Worm (Caenorhabditis elegans): ENCODE results near the gene VW02B12L.2.

The VW02B12L.2 gene

DNA sequence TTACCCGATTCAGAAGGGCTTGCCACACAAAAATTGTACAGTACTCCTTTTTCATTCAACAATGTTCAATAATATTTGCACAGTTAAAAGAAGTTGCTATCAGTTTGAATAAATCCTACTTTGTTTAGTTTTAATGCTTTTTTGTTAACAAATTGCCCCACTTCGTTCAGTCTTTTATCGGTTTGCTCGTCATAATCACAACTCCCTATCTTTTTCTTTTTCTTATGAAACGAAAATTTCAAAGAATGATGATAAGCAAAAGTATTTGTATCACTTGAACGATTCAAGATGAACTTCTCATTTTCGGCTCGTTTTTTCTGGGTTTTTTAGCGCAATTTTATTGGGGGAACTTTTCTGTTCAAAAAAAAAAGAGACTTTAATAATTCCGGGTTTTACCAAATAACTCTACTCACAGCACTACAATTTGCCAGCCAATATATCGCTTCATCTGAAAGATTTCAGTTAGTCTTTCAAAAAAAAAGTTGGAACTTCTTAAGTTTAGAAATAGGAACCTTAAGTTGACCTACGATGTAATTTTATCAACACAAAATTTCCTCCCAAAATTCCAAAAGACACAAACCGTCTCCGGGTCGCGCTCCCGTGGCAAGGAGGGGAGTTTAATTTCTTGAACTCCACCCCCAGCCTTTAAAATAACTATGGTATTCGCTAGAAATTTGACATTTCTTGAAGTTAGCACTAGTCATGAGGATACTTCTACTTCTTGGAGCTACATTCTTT is 15.4 kb downstream of the VW02B12L.2 start, which contains the start of gene C05D12.3:
Gene C05D12.3, plus strand, starts transcription at position 688 of the 738 bp plus-strand sequence.
- TF ChIP-seq nhr-80 (tag; optimal IDR thresholded peaks at IDR 0.05), result peak; percentile 33
- TF ChIP-seq madf-10 (tag; optimal IDR thresholded peaks at IDR 0.05), result no peak
- TF ChIP-seq nfya-2 (GFP tag; IDR thresholded peaks at IDR 0.05), result no peak
- no peak for TF ChIP-seq mes-4 (tag; optimal IDR thresholded peaks at IDR 0.05)
- TF ChIP-seq F52B5.7 (tag; optimal IDR thresholded peaks at IDR 0.05), result no peak

DNA sequence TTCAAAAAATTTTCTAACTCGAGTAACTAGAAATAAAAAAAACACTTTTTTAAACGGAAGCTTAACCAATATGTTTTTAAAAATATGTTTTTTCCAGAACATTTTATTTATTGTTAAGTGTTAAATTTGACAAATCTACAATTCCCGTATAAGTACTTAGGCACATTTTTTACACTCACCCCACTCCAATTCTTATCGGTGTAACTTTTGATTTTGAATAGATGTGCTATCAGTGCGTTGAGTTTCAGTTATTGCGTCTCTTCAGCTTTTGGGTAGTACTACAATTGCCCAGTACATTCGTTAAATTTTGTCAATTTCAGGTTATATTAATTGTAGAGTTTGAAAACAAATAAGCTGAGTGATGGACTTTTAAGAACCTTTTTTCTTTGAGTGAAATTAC is 16.1 kb downstream of the VW02B12L.2 start:
- no peak for TF ChIP-seq mel-28 (tag; optimal IDR thresholded peaks at IDR 0.05; ENCODE audit: borderline replicate concordance)
- TF ChIP-seq F39B2.1 (GFP tag; IDR thresholded peaks at IDR 0.05), result no peak
- TF ChIP-seq bed-1 (GFP tag; IDR thresholded peaks at IDR 0.05), result no peak
- no peak for TF ChIP-seq Y67H2A.10 (GFP tag; conservative IDR thresholded peaks at IDR 0.05)
- TF ChIP-seq akir-1 (GFP tag; optimal IDR thresholded peaks at IDR 0.05), result no peak
- TF ChIP-seq attf-3 (GFP tag; conservative IDR thresholded peaks at IDR 0.05), result no peak

DNA sequence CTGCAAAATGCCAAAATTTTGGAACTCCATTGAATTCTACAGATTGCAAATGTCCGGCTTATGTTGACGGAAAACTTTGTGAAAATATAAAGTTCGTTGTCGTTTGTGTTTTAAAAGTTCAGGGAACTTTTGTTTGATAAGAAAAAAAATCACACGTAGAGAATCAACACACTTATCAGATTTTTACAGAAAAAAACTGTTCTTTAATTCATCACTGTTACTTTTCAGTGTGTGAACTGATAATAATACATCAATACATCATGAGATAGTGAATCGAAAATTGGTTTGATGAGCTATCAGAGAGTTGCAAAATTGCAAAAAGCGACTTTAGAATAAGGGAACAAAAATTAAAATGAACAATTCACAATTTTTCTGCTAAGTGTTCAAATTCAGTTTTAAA is 21.7 kb downstream of the VW02B12L.2 start:
- no peak for TF ChIP-seq attf-6 (GFP tag; IDR thresholded peaks at IDR 0.05)
- TF ChIP-seq nhr-80 (tag; optimal IDR thresholded peaks at IDR 0.05), result peak; percentile 60

DNA sequence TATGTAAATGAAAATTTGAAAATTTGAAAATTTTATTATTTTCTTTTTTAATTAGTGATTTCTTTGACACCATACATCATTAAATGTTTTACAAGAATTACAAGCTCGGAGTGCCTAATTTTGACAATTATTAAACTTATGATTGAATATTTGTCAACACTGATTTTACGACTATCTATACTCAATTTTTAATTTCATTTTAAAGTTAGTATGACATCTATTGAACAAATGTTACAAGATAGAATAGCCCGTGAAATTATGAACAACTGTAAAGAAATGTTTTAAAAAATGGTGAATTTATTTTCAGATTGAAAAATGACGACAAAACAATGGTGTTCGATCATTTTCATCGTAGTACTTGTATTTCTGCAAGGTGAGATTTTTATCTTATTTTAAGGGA is 22.1 kb downstream of the VW02B12L.2 start, which contains the start of gene C05D12.2:
Gene C05D12.2, plus strand, starts transcription at position 301 of the 400 bp plus-strand sequence.
- TF ChIP-seq Y53F4B.3 (GFP tag; IDR thresholded peaks at IDR 0.05), result no peak
- no peak for TF ChIP-seq gei-17 (GFP tag; optimal IDR thresholded peaks at IDR 0.05)
- TF ChIP-seq F33H1.4 (GFP tag; IDR thresholded peaks at IDR 0.05), result no peak
- TF ChIP-seq ceh-27 (GFP tag; optimal IDR thresholded peaks at IDR 0.05), result no peak
- no peak for TF ChIP-seq T26A5.8 (tag; optimal IDR thresholded peaks at IDR 0.05)
- no peak for TF ChIP-seq ets-4 (GFP tag; optimal IDR thresholded peaks at IDR 0.05)
- no peak for TF ChIP-seq ztf-6 (GFP tag; IDR thresholded peaks at IDR 0.05)
- TF ChIP-seq ceh-40 (GFP tag; IDR thresholded peaks at IDR 0.05), result no peak
- TF ChIP-seq K11D2.4 (GFP tag; IDR thresholded peaks at IDR 0.05), result no peak
- TF ChIP-seq ztf-3 (GFP tag; optimal IDR thresholded peaks at IDR 0.05), result no peak
- no peak for TF ChIP-seq madf-6 (GFP tag; IDR thresholded peaks at IDR 0.05)
- TF ChIP-seq Y79H2A.3 (GFP tag; conservative IDR thresholded peaks at IDR 0.05), result no peak
- TF ChIP-seq lsy-27 (tag; optimal IDR thresholded peaks at IDR 0.05; ENCODE audit: borderline replicate concordance, insufficient read depth), result no peak

DNA sequence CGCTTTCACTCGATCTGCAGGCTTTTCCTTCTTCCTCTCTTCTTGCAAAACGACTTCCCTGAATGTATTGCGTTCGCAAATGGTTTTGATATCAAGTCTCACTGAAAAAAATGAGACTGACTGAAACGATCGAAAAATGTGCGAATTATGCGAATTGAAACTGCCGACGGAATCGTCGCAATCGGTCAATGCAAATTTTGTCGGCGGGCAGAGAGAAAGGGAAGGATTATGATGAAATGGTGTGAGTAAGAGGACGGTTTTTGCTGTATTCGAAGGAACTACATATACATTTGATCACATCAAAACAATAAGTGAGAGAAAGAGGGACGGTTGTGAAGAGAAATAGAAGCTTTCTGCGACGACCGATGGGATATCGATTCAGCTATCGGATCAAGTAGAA is 24.5 kb downstream of the VW02B12L.2 start, which contains the start of gene C05D12.1:
Gene C05D12.1, minus strand, starts transcription at position 101 of the 400 bp plus-strand sequence.
- TF ChIP-seq hmg-1.2 (GFP tag; IDR thresholded peaks at IDR 0.05), result no peak
- TF ChIP-seq ztf-6 (GFP tag; IDR thresholded peaks at IDR 0.05), result no peak
- no peak for TF ChIP-seq let-607 (tag; optimal IDR thresholded peaks at IDR 0.05)
- no peak for TF ChIP-seq ceh-27 (GFP tag; optimal IDR thresholded peaks at IDR 0.05)
- no peak for TF ChIP-seq K12H6.12 (tag; optimal IDR thresholded peaks at IDR 0.05)
- TF ChIP-seq unc-130 (GFP tag; optimal IDR thresholded peaks at IDR 0.05), result no peak
- no peak for TF ChIP-seq T26A5.8 (tag; optimal IDR thresholded peaks at IDR 0.05)
- no peak for TF ChIP-seq unc-62 (GFP tag; optimal IDR thresholded peaks at IDR 0.05)
- no peak for TF ChIP-seq B0336.3 (GFP tag; IDR thresholded peaks at IDR 0.05)
- TF ChIP-seq B0035.1 (tag; optimal IDR thresholded peaks at IDR 0.05), result no peak
- TF ChIP-seq lsy-27 (tag; optimal IDR thresholded peaks at IDR 0.05; ENCODE audit: borderline replicate concordance, insufficient read depth), result no peak
- TF ChIP-seq attf-3 (GFP tag; conservative IDR thresholded peaks at IDR 0.05), result no peak
- TF ChIP-seq madf-6 (GFP tag; IDR thresholded peaks at IDR 0.05), result no peak
- no peak for TF ChIP-seq ceh-91 (GFP tag; IDR thresholded peaks at IDR 0.05)
- no peak for TF ChIP-seq lin-54 (GFP tag; optimal IDR thresholded peaks at IDR 0.05)
- TF ChIP-seq bed-2 (GFP tag; IDR thresholded peaks at IDR 0.05), result no peak

Measured in whole organism, young adult.